Fruit fly (Drosophila melanogaster): ENCODE data around the gene CG12017.

The CG12017 gene

dm6 chr3L:3338882-3339590 lies 59.0 kb downstream of the CG12017 start:
- TF ChIP-seq psq (optimal IDR thresholded peaks at IDR 0.05) (no peak), Myc (optimal IDR thresholded peaks at IDR 0.05) (no peak), insv (optimal IDR thresholded peaks at IDR 0.05) (no peak), ttk (optimal IDR thresholded peaks at IDR 0.05) (no peak)

- TF ChIP-seq h (optimal IDR thresholded peaks at IDR 0.05) (no peak), psq (optimal IDR thresholded peaks at IDR 0.05) (no peak), insv (optimal IDR thresholded peaks at IDR 0.05) (no peak)
Observed at dm6 chr3L:3339695-3340226, 59.7 kb downstream of the CG12017 start.

Measured in Kc167 (cell line).